Fruit fly (Drosophila melanogaster): ENCODE results near the gene frc.

Gene frc

dm6 chr3L:17404646-17405045 lies 28.3 kb downstream of the frc start (continued):
- TF ChIP-seq CG7963 (GFP tag; IDR thresholded peaks at IDR 0.05; ENCODE audit: partially characterized antibody) (no peak), Hey (tag; optimal IDR thresholded peaks at IDR 0.05) (no peak), CG17829 (tag; optimal IDR thresholded peaks at IDR 0.05) (peak; percentile 4), CG30403 (GFP tag; optimal IDR thresholded peaks at IDR 0.05) (peak; percentile 45), Adf1 (GFP tag; IDR thresholded peaks at IDR 0.05) (no peak), sim (GFP tag; IDR thresholded peaks at IDR 0.05) (no peak), CG8924 (tag; optimal IDR thresholded peaks at IDR 0.05) (peak; percentile 50), HmgD (GFP tag; optimal IDR thresholded peaks at IDR 0.05) (no peak), dysf (GFP tag; IDR thresholded peaks at IDR 0.05) (no peak), Dad (GFP tag; optimal IDR thresholded peaks at IDR 0.05) (no peak), ssp (GFP tag; IDR thresholded peaks at IDR 0.05) (no peak), odd (GFP tag; optimal IDR thresholded peaks at IDR 0.05) (peak; percentile 12), nerfin-1 (tag; optimal IDR thresholded peaks at IDR 0.05) (no peak), Dll (GFP tag; IDR thresholded peaks at IDR 0.05; ENCODE audit: partially characterized antibody) (no peak), CG5245 (GFP tag; optimal IDR thresholded peaks at IDR 0.05) (no peak), ab (GFP tag; optimal IDR thresholded peaks at IDR 0.05) (no peak), pan (optimal IDR thresholded peaks at IDR 0.05) (no peak), pan (GFP tag; optimal IDR thresholded peaks at IDR 0.05 in 1 of 2, IDR thresholded peaks at IDR 0.05 in 1 of 2) (no peak), Dbx (GFP tag; IDR thresholded peaks at IDR 0.05) (no peak), CG2875 (GFP tag; optimal IDR thresholded peaks at IDR 0.05) (no peak), gfzf (GFP tag; optimal IDR thresholded peaks at IDR 0.05) (no peak), az2 (GFP tag; optimal IDR thresholded peaks at IDR 0.05) (peak; percentile 32), Bteb2 (GFP tag; optimal IDR thresholded peaks at IDR 0.05) (no peak), Ptx1 (GFP tag; IDR thresholded peaks at IDR 0.05) (no peak), CG15601 (tag; optimal IDR thresholded peaks at IDR 0.05) (peak; percentile 41), CG17802 (tag; optimal IDR thresholded peaks at IDR 0.05) (no peak), fd96Cb (tag; optimal IDR thresholded peaks at IDR 0.05) (peak; percentile 63), bowl (GFP tag; IDR thresholded peaks at IDR 0.05) (no peak), E2f2 (GFP tag; IDR thresholded peaks at IDR 0.05) (no peak), ken (GFP tag; IDR thresholded peaks at IDR 0.05) (no peak), sens (GFP tag) (peak; percentile 76), Drgx (GFP tag; IDR thresholded peaks at IDR 0.05) (peak; percentile 11; the same call in 1 of the 2 replicates), ind (GFP tag; optimal IDR thresholded peaks at IDR 0.05) (peak; percentile 38), B-H1 (GFP tag; IDR thresholded peaks at IDR 0.05) (no peak), Asciz (GFP tag; optimal IDR thresholded peaks at IDR 0.05) (peak; percentile 33), Nf-YC (tag; optimal IDR thresholded peaks at IDR 0.05) (no peak), sima (GFP tag; optimal IDR thresholded peaks at IDR 0.05) (no peak), CTCF (GFP tag; optimal IDR thresholded peaks at IDR 0.05) (no peak), scrt (GFP tag; optimal IDR thresholded peaks at IDR 0.05) (no peak), gcm (GFP tag; optimal IDR thresholded peaks at IDR 0.05) (peak; percentile 48), Atf-2 (GFP tag; optimal IDR thresholded peaks at IDR 0.05) (no peak), ham (GFP tag; IDR thresholded peaks at IDR 0.05) (no peak), Elba2 (GFP tag; optimal IDR thresholded peaks at IDR 0.05) (no peak), CG9437 (GFP tag; optimal IDR thresholded peaks at IDR 0.05) (peak; percentile 17), Bdp1 (GFP tag; optimal IDR thresholded peaks at IDR 0.05) (no peak), Ada2b (GFP tag; IDR thresholded peaks at IDR 0.05) (no peak), D19A (tag; optimal IDR thresholded peaks at IDR 0.05) (peak; percentile 31), NK7.1 (GFP tag; optimal IDR thresholded peaks at IDR 0.05) (no peak), gsb (GFP tag; IDR thresholded peaks at IDR 0.05) (no peak), grn (GFP tag; optimal IDR thresholded peaks at IDR 0.05) (no peak), disco-r (GFP tag; optimal IDR thresholded peaks at IDR 0.05) (no peak), CG12155 (GFP tag; optimal IDR thresholded peaks at IDR 0.05) (no peak), Fer3 (tag; optimal IDR thresholded peaks at IDR 0.05) (peak; percentile 18), lab (GFP tag; optimal IDR thresholded peaks at IDR 0.05) (peak; percentile 42)
